Worm (Caenorhabditis elegans) whole organism, L1 larva: Measurements from ENCODE around the gene srm-1.
"Not testable (repeated sequence)": the region's sequence is repeated elsewhere in the genome, so short reads cannot be mapped to it uniquely, and the experiment has no call there.

Experiments
- C16A3.4 ChIP-seq: fragments of 150-350 bp; optimal IDR thresholded peaks from 2 replicates; lab custom pipeline; 2014; ENCODE audit warnings: missing biosample characterization, missing genetic modification characterization
- Y116A8C.19 ChIP-seq: sonication (generic microtip); optimal IDR thresholded peaks from 2 replicates; lab custom pipeline; 2016; ENCODE audit warnings: missing compliant biosample characterization, missing genetic modification characterization, borderline replicate concordance
- aha-1 ChIP-seq: fragments of 150-350 bp; optimal IDR thresholded peaks from 2 replicates; lab custom pipeline; 2014; ENCODE audit warnings: missing biosample characterization, missing genetic modification characterization
- aly-2 ChIP-seq: fragments of 150-350 bp; optimal IDR thresholded peaks from 2 replicates; lab custom pipeline; 2014; ENCODE audit warnings: missing biosample characterization, missing genetic modification characterization
- ces-1 ChIP-seq: fragments of 150-350 bp; optimal IDR thresholded peaks from 2 replicates; lab custom pipeline; 2014; ENCODE audit warnings: missing biosample characterization, missing genetic modification reagents, missing genetic modification characterization
- efl-1 ChIP-seq, 4 experiments: fragments of 150-350 bp; optimal IDR thresholded peaks in 3 of 4; peaks in 1 of 4; 1 replicate in 1 of 4; 2 replicates in 3 of 4; lab custom pipeline; 2014; ENCODE audit warnings: missing biosample characterization in 2 of 4, missing genetic modification characterization in 2 of 4, missing genetic modification reagents in 2 of 4
- elt-2 ChIP-seq: sonication (generic microtip); optimal IDR thresholded peaks from 2 replicates; lab custom pipeline; 2016; ENCODE audit warnings: missing genetic modification characterization, mild to moderate bottlenecking, inconsistent platforms, missing compliant biosample characterization, missing genetic modification reagents
- elt-3 ChIP-seq, 6 experiments: fragments of 150-350 bp in 1 of 6; sonication (generic microtip); optimal IDR thresholded peaks; 2 replicates each; lab custom pipeline; 2017 to 2018; ENCODE audit warnings: missing biosample characterization in 6 of 6, missing genetic modification characterization in 6 of 6, inconsistent platforms in 1 of 6
- fkh-8 ChIP-seq: sonication (generic microtip); optimal IDR thresholded peaks from 2 replicates; lab custom pipeline; 2016; ENCODE audit warnings: mild to moderate bottlenecking, missing genetic modification characterization, missing compliant biosample characterization
- fos-1 ChIP-seq: fragments of 150-350 bp; optimal IDR thresholded peaks from 2 replicates; lab custom pipeline; 2014; ENCODE audit warnings: missing biosample characterization, missing genetic modification characterization
- grh-1 ChIP-seq: fragments of 200-800 bp; sonication (Bioruptor generic); IDR thresholded peaks from 2 replicates; pipeline ENCODE4 v1.3.6; 2022; ENCODE audit warnings: missing genetic modification reagents, missing genetic modification characterization, missing compliant biosample characterization
- hlh-17 ChIP-seq: fragments of 200-800 bp; sonication (Bioruptor generic); optimal IDR thresholded peaks from 2 replicates; lab custom pipeline; 2018; ENCODE audit warnings: missing genetic modification characterization, mild to moderate bottlenecking, missing compliant biosample characterization, moderate library complexity, borderline replicate concordance
- hlh-4 ChIP-seq: sonication (generic microtip); optimal IDR thresholded peaks from 2 replicates; lab custom pipeline; 2016; ENCODE audit warnings: mild to moderate bottlenecking, missing genetic modification characterization, missing compliant biosample characterization
- hpl-2 ChIP-seq: fragments of 150-350 bp; optimal IDR thresholded peaks from 2 replicates; lab custom pipeline; 2014; ENCODE audit warnings: missing biosample characterization, missing genetic modification reagents, missing genetic modification characterization
- irx-1 ChIP-seq: sonication (generic microtip); optimal IDR thresholded peaks from 2 replicates; lab custom pipeline; 2016; ENCODE audit warnings: missing genetic modification characterization, missing compliant biosample characterization
- jun-1 ChIP-seq: fragments of 150-350 bp; optimal IDR thresholded peaks from 2 replicates; lab custom pipeline; 2014; ENCODE audit warnings: missing biosample characterization, missing genetic modification reagents, missing genetic modification characterization
- lin-13 ChIP-seq: fragments of 150-350 bp; optimal IDR thresholded peaks from 2 replicates; lab custom pipeline; 2014; ENCODE audit warnings: missing biosample characterization, missing genetic modification reagents, missing genetic modification characterization
- lin-14 ChIP-seq: fragments of 200-800 bp; sonication (Bioruptor generic); optimal IDR thresholded peaks from 2 replicates; lab custom pipeline; 2018; ENCODE audit warnings: mild to moderate bottlenecking, missing genetic modification characterization, moderate library complexity, missing compliant biosample characterization
- lin-15B ChIP-seq: fragments of 150-350 bp; sonication (generic microtip); optimal IDR thresholded peaks from 3 replicates; lab custom pipeline; 2014; ENCODE audit warnings: missing biosample characterization, missing genetic modification characterization
- lin-35 ChIP-seq, 2 experiments: fragments of 150-350 bp; optimal IDR thresholded peaks; 2 replicates each; lab custom pipeline; 2014; ENCODE audit warnings: missing biosample characterization in 2 of 2, missing genetic modification characterization in 2 of 2, missing genetic modification reagents in 2 of 2
- lin-39 ChIP-seq: fragments of 150-350 bp; optimal IDR thresholded peaks from 2 replicates; lab custom pipeline; 2014; ENCODE audit warnings: missing biosample characterization, missing genetic modification reagents, missing genetic modification characterization
- lir-3 ChIP-seq: sonication (generic microtip); optimal IDR thresholded peaks from 2 replicates; lab custom pipeline; 2016; ENCODE audit warnings: mild to moderate bottlenecking, missing genetic modification characterization, moderate library complexity, missing compliant biosample characterization; ENCODE audit not compliant: poor library complexity
- mab-9 ChIP-seq: fragments of 200-800 bp; sonication (Bioruptor generic); IDR thresholded peaks from 2 replicates; pipeline ENCODE4 v1.3.6; 2022; ENCODE audit warnings: missing genetic modification reagents, missing genetic modification characterization, missing compliant biosample characterization
- mef-2 ChIP-seq: fragments of 150-350 bp; optimal IDR thresholded peaks from 2 replicates; lab custom pipeline; 2014; ENCODE audit warnings: missing biosample characterization, missing genetic modification characterization
- mep-1 ChIP-seq: fragments of 150-350 bp; optimal IDR thresholded peaks from 2 replicates; lab custom pipeline; 2014; ENCODE audit warnings: missing biosample characterization, missing genetic modification characterization
- nhr-12 ChIP-seq: sonication (generic microtip); optimal IDR thresholded peaks from 2 replicates; lab custom pipeline; 2017; ENCODE audit warnings: missing biosample characterization, missing genetic modification characterization
- nhr-19 ChIP-seq: fragments of 200-800 bp; sonication (Bioruptor generic); conservative IDR thresholded peaks from 2 replicates; pipeline ENCODE4 v1.3.6; 2022; ENCODE audit warnings: missing genetic modification characterization, missing compliant biosample characterization
- nhr-20 ChIP-seq: sonication (generic microtip); optimal IDR thresholded peaks from 2 replicates; lab custom pipeline; 2016; ENCODE audit warnings: mild to moderate bottlenecking, missing genetic modification characterization, missing compliant biosample characterization
- nhr-28 ChIP-seq: fragments of 150-350 bp; optimal IDR thresholded peaks from 2 replicates; lab custom pipeline; 2014; ENCODE audit warnings: missing biosample characterization, missing genetic modification characterization
- nhr-71 ChIP-seq: sonication (generic microtip); optimal IDR thresholded peaks from 2 replicates; lab custom pipeline; 2016; ENCODE audit warnings: mild to moderate bottlenecking, missing genetic modification characterization, moderate library complexity, missing compliant biosample characterization
- nhr-84 ChIP-seq: sonication (generic microtip); optimal IDR thresholded peaks from 2 replicates; lab custom pipeline; 2017; ENCODE audit warnings: missing biosample characterization, missing genetic modification characterization
- nhr-85 ChIP-seq: sonication (generic microtip); peaks from one replicate; lab custom pipeline; 2016; ENCODE audit warnings: missing genetic modification characterization, inconsistent platforms, missing compliant biosample characterization
- nhr-90 ChIP-seq: sonication (generic microtip); optimal IDR thresholded peaks from 2 replicates; lab custom pipeline; 2016; ENCODE audit warnings: mild to moderate bottlenecking, missing genetic modification characterization, missing compliant biosample characterization; ENCODE audit not compliant: poor library complexity
- pag-3 ChIP-seq: sonication (generic microtip); optimal IDR thresholded peaks from 2 replicates; lab custom pipeline; 2017; ENCODE audit warnings: missing genetic modification characterization, mild to moderate bottlenecking, missing compliant biosample characterization, antibody characterized with exemption, borderline replicate concordance; ENCODE audit not compliant: insufficient read depth
- rnt-1 ChIP-seq: sonication (generic microtip); optimal IDR thresholded peaks from 2 replicates; lab custom pipeline; 2016; ENCODE audit warnings: mild to moderate bottlenecking, missing genetic modification characterization, moderate library complexity, missing compliant biosample characterization
- skn-1 ChIP-seq: fragments of 150-350 bp; optimal IDR thresholded peaks from 2 replicates; lab custom pipeline; 2014; ENCODE audit warnings: missing biosample characterization, missing genetic modification characterization
- snpc-4 ChIP-seq: fragments of 150-350 bp; optimal IDR thresholded peaks from 2 replicates; lab custom pipeline; 2014; ENCODE audit warnings: missing biosample characterization, missing genetic modification characterization
- sup-37 ChIP-seq: fragments of 200-800 bp; sonication (Bioruptor generic); optimal IDR thresholded peaks from 2 replicates; lab custom pipeline; 2018; ENCODE audit warnings: mild to moderate bottlenecking, missing genetic modification characterization, missing compliant biosample characterization
- swsn-7 ChIP-seq: sonication (generic microtip); optimal IDR thresholded peaks from 2 replicates; lab custom pipeline; 2016; ENCODE audit warnings: missing genetic modification characterization, missing compliant biosample characterization
- tlp-1 ChIP-seq: fragments of 150-350 bp; optimal IDR thresholded peaks from 2 replicates; lab custom pipeline; 2014; ENCODE audit warnings: missing biosample characterization, missing genetic modification characterization
- unc-130 ChIP-seq: fragments of 150-350 bp; optimal IDR thresholded peaks from 2 replicates; lab custom pipeline; 2017; ENCODE audit warnings: missing biosample characterization, missing genetic modification characterization, inconsistent platforms
- unc-30 ChIP-seq: sonication (generic microtip); optimal IDR thresholded peaks from 2 replicates; lab custom pipeline; 2017; ENCODE audit warnings: missing biosample characterization, missing genetic modification characterization
- unc-62 ChIP-seq: fragments of 150-350 bp; optimal IDR thresholded peaks from 2 replicates; lab custom pipeline; 2014; ENCODE audit warnings: missing biosample characterization, missing genetic modification reagents, missing genetic modification characterization
- unc-86 ChIP-seq: sonication (generic microtip); optimal IDR thresholded peaks from 2 replicates; lab custom pipeline; 2016; ENCODE audit warnings: missing genetic modification characterization, missing compliant biosample characterization
- vab-15 ChIP-seq: sonication (generic microtip); optimal IDR thresholded peaks from 2 replicates; lab custom pipeline; 2017; ENCODE audit warnings: missing genotype, mild to moderate bottlenecking, missing genetic modification characterization, missing compliant biosample characterization
- xbp-1 ChIP-seq: sonication (generic microtip); optimal IDR thresholded peaks from 2 replicates; lab custom pipeline; 2016; ENCODE audit warnings: missing genetic modification characterization, missing compliant biosample characterization

Gene srm-1

DNA sequence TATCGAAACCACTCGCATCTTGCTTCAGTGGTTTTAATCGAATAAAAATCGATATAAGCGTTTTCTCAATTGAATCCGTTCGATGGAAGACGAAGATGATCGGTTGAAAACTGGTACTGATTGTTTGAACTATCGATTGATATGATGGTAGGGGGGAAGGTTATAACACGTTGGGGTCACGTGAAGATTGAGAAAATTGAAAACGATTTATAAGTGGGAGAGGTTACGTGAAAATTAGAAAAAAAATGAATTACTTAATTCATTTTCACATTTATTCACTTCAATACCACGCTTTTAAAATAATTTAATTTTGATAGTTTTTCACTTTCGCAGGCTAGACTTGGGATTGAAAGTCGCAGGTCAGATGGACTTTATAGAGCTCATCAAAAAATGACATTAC is 48.6 kb downstream of the srm-1 start, which contains the start of gene C09B9.7:
C09B9.7 (minus strand) TSS at position 101 of the 400 bp plus-strand sequence.
- TF ChIP-seq unc-130 (tag; lab: Kevin White, UChicago): no peak
- TF ChIP-seq nhr-19 (GFP tag; lab: Robert Waterston, UW): no peak
- TF ChIP-seq nhr-12 (tag; lab: Kevin White, UChicago): no peak
- no peak for TF ChIP-seq mef-2 (tag; lab: Kevin White, UChicago)
- TF ChIP-seq mep-1: no peak
- no peak for TF ChIP-seq lir-3 (tag; lab: Kevin White, UChicago)
- no peak for TF ChIP-seq nhr-90 (tag; lab: Kevin White, UChicago)
- TF ChIP-seq unc-30 (tag; lab: Kevin White, UChicago): no peak
- no peak for TF ChIP-seq nhr-84 (tag; lab: Kevin White, UChicago)

ce11 chrIV:5062278-5062677 is 49.9 kb downstream of the srm-1 start, which contains the start of gene msp-57:
Gene msp-57, plus strand, starts transcription at chrIV:5062578.
- not testable (repeated sequence) for TF ChIP-seq unc-30 (tag; lab: Kevin White, UChicago); mab-9; pag-3 (tag; lab: Kevin White, UChicago)

ce11 chrIV:5063297-5063696 is 51.0 kb downstream of the srm-1 start:
- TF ChIP-seq nhr-20 (tag; lab: Kevin White, UChicago) (peak; percentile 60), aha-1 (no peak), lin-39 (tag; lab: Kevin White, UChicago) (no peak), lir-3 (tag; lab: Kevin White, UChicago) (no peak), aly-2 (tag; lab: Kevin White, UChicago) (peak; percentile 35), unc-30 (tag; lab: Kevin White, UChicago) (no peak), swsn-7 (peak; percentile 15), fos-1 (peak; percentile 18), jun-1 (tag; lab: Kevin White, UChicago) (no peak), mep-1 (no peak), C16A3.4 (tag; lab: Kevin White, UChicago) (no peak), tlp-1 (tag; lab: Kevin White, UChicago) (no peak), sup-37 (GFP tag; lab: Kevin White, UChicago) (no peak), elt-2 (tag; lab: Kevin White, UChicago) (no peak), rnt-1 (tag; lab: Kevin White, UChicago) (peak; percentile 16), fkh-8 (tag; lab: Kevin White, UChicago) (no peak), xbp-1 (tag; lab: Kevin White, UChicago) (peak; percentile 5), elt-3 (tag; optimal IDR thresholded peaks at IDR 0.05; lab: Kevin White, UChicago) (peak in 1 of 6 experiments; percentile 5), hpl-2 (GFP tag; lab: Kevin White, UChicago) (no peak), nhr-12 (tag; lab: Kevin White, UChicago) (no peak), lin-15B (tag; lab: Kevin White, UChicago) (no peak), pag-3 (tag; lab: Kevin White, UChicago) (no peak), lin-14 (GFP tag; lab: Kevin White, UChicago) (peak; percentile 64), unc-62 (no peak), irx-1 (tag; lab: Kevin White, UChicago) (no peak), hlh-4 (tag; lab: Kevin White, UChicago) (no peak), vab-15 (tag; lab: Kevin White, UChicago) (no peak), efl-1 (optimal IDR thresholded peaks at IDR 0.05; lab: Kevin White, UChicago) (peak in 1 of 2 experiments; percentile 12), efl-1 (GFP tag; optimal IDR thresholded peaks at IDR 0.05 in 1 of 2; lab: Kevin White, UChicago) (no peak), hlh-17 (GFP tag; lab: Kevin White, UChicago) (no peak), nhr-90 (tag; lab: Kevin White, UChicago) (peak; percentile 70), nhr-28 (tag; lab: Kevin White, UChicago) (no peak), ces-1 (no peak), skn-1 (tag; lab: Kevin White, UChicago) (no peak), unc-86 (tag; lab: Kevin White, UChicago) (no peak), lin-35 (GFP tag; optimal IDR thresholded peaks at IDR 0.05; lab: Kevin White, UChicago) (peak in 1 of 2 experiments; percentile 4), nhr-71 (tag; lab: Kevin White, UChicago) (peak; percentile 43), lin-13 (GFP tag; lab: Kevin White, UChicago) (no peak), grh-1 (0 out of 2 replicates have a peak, but pooled peaks have one; percentile 34), Y116A8C.19 (no peak), nhr-19 (GFP tag; lab: Robert Waterston, UW) (peak; percentile 66), nhr-85 (tag; lab: Kevin White, UChicago) (peak; percentile 75), snpc-4 (peak; percentile 96)
